Fruit fly (Drosophila melanogaster): Measurements from ENCODE around the gene CG18563.
A peak's percentile ranks its signal among the peaks of the same experiment; 100 is the strongest.

Gene CG18563

dm6 chr2L:17447071-17447470 lies 10.8 kb downstream of the CG18563 start:
- TF ChIP-seq kay (GFP tag; ENCODE audit: borderline replicate concordance), result peak; percentile 92
- no peak for TF ChIP-seq pad (GFP tag; optimal IDR thresholded peaks at IDR 0.05)
- TF ChIP-seq tj (GFP tag; optimal IDR thresholded peaks at IDR 0.05), result no peak

dm6 chr2L:17437594-17437993 lies 20.2 kb downstream of the CG18563 start:
- TF ChIP-seq CG1620 (GFP tag; optimal IDR thresholded peaks at IDR 0.05) (no peak), Mnt (GFP tag; optimal IDR thresholded peaks at IDR 0.05) (no peak), pad (GFP tag; optimal IDR thresholded peaks at IDR 0.05) (no peak), ovo (GFP tag; optimal IDR thresholded peaks at IDR 0.05) (no peak), bab1 (GFP tag; optimal IDR thresholded peaks at IDR 0.05) (no peak), CG7045 (GFP tag; optimal IDR thresholded peaks at IDR 0.05) (no peak), CG12768 (GFP tag; optimal IDR thresholded peaks at IDR 0.05) (no peak), kay (GFP tag; ENCODE audit: borderline replicate concordance) (no peak), Clk (GFP tag; optimal IDR thresholded peaks at IDR 0.05) (no peak), CG14711 (tag; optimal IDR thresholded peaks at IDR 0.05) (no peak), toe (GFP tag; optimal IDR thresholded peaks at IDR 0.05) (no peak), CG11617 (GFP tag; optimal IDR thresholded peaks at IDR 0.05) (no peak), CG5204 (GFP tag; optimal IDR thresholded peaks at IDR 0.05) (no peak), CG33017 (tag; optimal IDR thresholded peaks at IDR 0.05) (no peak), Hr96 (GFP tag; optimal IDR thresholded peaks at IDR 0.05) (no peak), cnc (optimal IDR thresholded peaks at IDR 0.05) (no peak), CG7101 (tag; optimal IDR thresholded peaks at IDR 0.05) (no peak)

dm6 chr2L:17436500-17436899 lies 21.3 kb downstream of the CG18563 start, which contains the start of gene CG33928:
TSS of gene CG33928 (minus strand) at chr2L:17436600.
- TF ChIP-seq Mnt (GFP tag; optimal IDR thresholded peaks at IDR 0.05) (no peak), CG5204 (GFP tag; optimal IDR thresholded peaks at IDR 0.05) (no peak), CG14711 (tag; optimal IDR thresholded peaks at IDR 0.05) (no peak), Clk (GFP tag; optimal IDR thresholded peaks at IDR 0.05) (no peak), ovo (GFP tag; optimal IDR thresholded peaks at IDR 0.05) (no peak), CG12768 (GFP tag; optimal IDR thresholded peaks at IDR 0.05) (no peak), toe (GFP tag; optimal IDR thresholded peaks at IDR 0.05) (no peak), Hr96 (GFP tag; optimal IDR thresholded peaks at IDR 0.05) (no peak), bab1 (GFP tag; optimal IDR thresholded peaks at IDR 0.05) (no peak), CG11617 (GFP tag; optimal IDR thresholded peaks at IDR 0.05) (no peak), CG7101 (tag; optimal IDR thresholded peaks at IDR 0.05) (no peak), pad (GFP tag; optimal IDR thresholded peaks at IDR 0.05) (no peak), cic (GFP tag; optimal IDR thresholded peaks at IDR 0.05) (no peak), CG1620 (GFP tag; optimal IDR thresholded peaks at IDR 0.05) (no peak), CG33017 (tag; optimal IDR thresholded peaks at IDR 0.05) (no peak), CG7045 (GFP tag; optimal IDR thresholded peaks at IDR 0.05) (no peak), kay (GFP tag; ENCODE audit: borderline replicate concordance) (no peak), Crg-1 (GFP tag; optimal IDR thresholded peaks at IDR 0.05) (no peak), cnc (optimal IDR thresholded peaks at IDR 0.05) (no peak)

- TF ChIP-seq CG14711 (tag; optimal IDR thresholded peaks at IDR 0.05) (no peak), Mnt (GFP tag; optimal IDR thresholded peaks at IDR 0.05) (no peak), kay (GFP tag; ENCODE audit: borderline replicate concordance) (no peak), cic (GFP tag; optimal IDR thresholded peaks at IDR 0.05) (no peak), cnc (optimal IDR thresholded peaks at IDR 0.05) (no peak), CG1620 (GFP tag; optimal IDR thresholded peaks at IDR 0.05) (no peak), bab1 (GFP tag; optimal IDR thresholded peaks at IDR 0.05) (no peak), ovo (GFP tag; optimal IDR thresholded peaks at IDR 0.05) (no peak), Hr96 (GFP tag; optimal IDR thresholded peaks at IDR 0.05) (no peak), Crg-1 (GFP tag; optimal IDR thresholded peaks at IDR 0.05) (no peak), pad (GFP tag; optimal IDR thresholded peaks at IDR 0.05) (no peak), toe (GFP tag; optimal IDR thresholded peaks at IDR 0.05) (no peak), CG11617 (GFP tag; optimal IDR thresholded peaks at IDR 0.05) (no peak), CG33017 (tag; optimal IDR thresholded peaks at IDR 0.05) (no peak), CG7045 (GFP tag; optimal IDR thresholded peaks at IDR 0.05) (no peak), tj (GFP tag; optimal IDR thresholded peaks at IDR 0.05) (no peak), Clk (GFP tag; optimal IDR thresholded peaks at IDR 0.05) (no peak), CG7101 (tag; optimal IDR thresholded peaks at IDR 0.05) (no peak), CG5204 (GFP tag; optimal IDR thresholded peaks at IDR 0.05) (no peak), CG12768 (GFP tag; optimal IDR thresholded peaks at IDR 0.05) (no peak)
These were observed 24.6 kb downstream of the CG18563 start, which contains the start of the genes Dif and CG5043 for dm6 chr2L:17433030-17433912. TSS of gene Dif (minus strand) at chr2L:17433161. TSS of gene CG5043 (plus strand) at chr2L:17433862.

- peak; percentile 48 for TF ChIP-seq kay (GFP tag; ENCODE audit: borderline replicate concordance)
- no peak for TF ChIP-seq Hr96 (GFP tag; optimal IDR thresholded peaks at IDR 0.05)
These were observed 26.5 kb downstream of the CG18563 start for dm6 chr2L:17431359-17431675.

- TF ChIP-seq pad (GFP tag; optimal IDR thresholded peaks at IDR 0.05) (no peak), CG5204 (GFP tag; optimal IDR thresholded peaks at IDR 0.05) (no peak), kay (GFP tag; ENCODE audit: borderline replicate concordance) (peak; percentile 54), CG33017 (tag; optimal IDR thresholded peaks at IDR 0.05) (no peak), Crg-1 (GFP tag; optimal IDR thresholded peaks at IDR 0.05) (no peak), bab1 (GFP tag; optimal IDR thresholded peaks at IDR 0.05) (no peak), Mnt (GFP tag; optimal IDR thresholded peaks at IDR 0.05) (no peak), cic (GFP tag; optimal IDR thresholded peaks at IDR 0.05) (no peak)
These were observed 27.1 kb downstream of the CG18563 start for dm6 chr2L:17430602-17431358.
